ENCODE assay signal across 2 worm cellular contexts in genomic region chrIV:6905428-6905827, ce11.
TF ChIP-seq lines count a peak whose summit lies in the region.

No protein-coding gene starts in this region.

TF ChIP-seq in whole organism, L4 larva, 104 proteins besides CTCF, POLR2A, EP300 and RAD21 (continues in another document):
- TF ChIP-seq zfp-2 (tag; optimal IDR thresholded peaks at IDR 0.05; lab: Kevin White, UChicago) (no peak), lin-38 (GFP tag; IDR thresholded peaks at IDR 0.05; lab: Robert Waterston, UW) (peak; percentile 41; the same call in 1 of the 2 replicates), vab-7 (GFP tag; IDR thresholded peaks at IDR 0.05; lab: Robert Waterston, UW) (no peak), snpc-1.2 (GFP tag; IDR thresholded peaks at IDR 0.05; lab: Robert Waterston, UW) (peak; percentile 76; the same call in 1 of the 2 replicates), fos-1 (tag; optimal IDR thresholded peaks at IDR 0.05; lab: Kevin White, UChicago) (no peak), lim-7 (GFP tag; IDR thresholded peaks at IDR 0.05; lab: Robert Waterston, UW) (no peak), ces-1 (GFP tag; optimal IDR thresholded peaks at IDR 0.05; lab: Kevin White, UChicago) (no peak), ztf-11 (tag; optimal IDR thresholded peaks at IDR 0.05; lab: Kevin White, UChicago) (no peak), egl-43 (GFP tag; IDR thresholded peaks at IDR 0.05; lab: Robert Waterston, UW) (no peak), F37D6.2 (tag; optimal IDR thresholded peaks at IDR 0.05; lab: Kevin White, UChicago) (no peak), spr-3 (GFP tag; optimal IDR thresholded peaks at IDR 0.05; lab: Kevin White, UChicago) (no peak), nhr-42 (GFP tag; IDR thresholded peaks at IDR 0.05; lab: Robert Waterston, UW) (no peak), spr-1 (tag; optimal IDR thresholded peaks at IDR 0.05; lab: Kevin White, UChicago) (no peak), daf-16 (GFP tag; optimal IDR thresholded peaks at IDR 0.05; lab: Kevin White, UChicago) (no peak), daf-16 (tag; optimal IDR thresholded peaks at IDR 0.05; lab: Kevin White, UChicago) (no peak), pha-4 (GFP tag; IDR thresholded peaks at IDR 0.05; lab: Robert Waterston, UW) (0 out of 2 replicates have a peak, but pooled peaks have one; percentile 9), pha-4 (tag; optimal IDR thresholded peaks at IDR 0.05; lab: Kevin White, UChicago) (no peak), rbr-2 (tag; optimal IDR thresholded peaks at IDR 0.05; lab: Kevin White, UChicago) (no peak), unc-130 (GFP tag; optimal IDR thresholded peaks at IDR 0.05; lab: Kevin White, UChicago) (peak; percentile 5), aly-2 (tag; optimal IDR thresholded peaks at IDR 0.05; lab: Kevin White, UChicago) (no peak), ctbp-1 (GFP tag; IDR thresholded peaks at IDR 0.05; lab: Robert Waterston, UW) (no peak), unc-62 (GFP tag; optimal IDR thresholded peaks at IDR 0.05 in 1 of 2; lab: Kevin White, UChicago) (no peak), unc-62 (tag; optimal IDR thresholded peaks at IDR 0.05; lab: Kevin White, UChicago) (no peak), nhr-48 (tag; optimal IDR thresholded peaks at IDR 0.05; lab: Kevin White, UChicago) (no peak), attf-4 (tag; optimal IDR thresholded peaks at IDR 0.05; lab: Kevin White, UChicago) (no peak), unc-39 (tag; optimal IDR thresholded peaks at IDR 0.05; lab: Kevin White, UChicago) (no peak), lin-1 (GFP tag; IDR thresholded peaks at IDR 0.05; lab: Robert Waterston, UW) (no peak), lir-3 (tag; optimal IDR thresholded peaks at IDR 0.05; lab: Kevin White, UChicago) (no peak), arid-1 (GFP tag; conservative IDR thresholded peaks at IDR 0.05; lab: Robert Waterston, UW) (0 out of 2 replicates have a peak, but pooled peaks have one; percentile 44), daf-12 (tag; optimal IDR thresholded peaks at IDR 0.05; lab: Kevin White, UChicago) (no peak), Y75B8A.6 (GFP tag; IDR thresholded peaks at IDR 0.05; lab: Robert Waterston, UW) (no peak), F26F4.8 (GFP tag; conservative IDR thresholded peaks at IDR 0.05; lab: Robert Waterston, UW) (0 out of 2 replicates have a peak, but pooled peaks have one; percentile 16), egl-27 (tag; optimal IDR thresholded peaks at IDR 0.05; lab: Kevin White, UChicago) (no peak), D1046.2 (GFP tag; IDR thresholded peaks at IDR 0.05; lab: Robert Waterston, UW) (no peak), mep-1 (tag; optimal IDR thresholded peaks at IDR 0.05; lab: Kevin White, UChicago) (no peak), F44E2.7 (GFP tag; IDR thresholded peaks at IDR 0.05; lab: Robert Waterston, UW) (no peak), hlh-30 (tag; optimal IDR thresholded peaks at IDR 0.05; lab: Kevin White, UChicago; ENCODE audit: insufficient read depth) (no peak), lin-29 (GFP tag; IDR thresholded peaks at IDR 0.05; lab: Robert Waterston, UW) (no peak), zip-11 (GFP tag; IDR thresholded peaks at IDR 0.05; lab: Robert Waterston, UW) (no peak), tag-97 (GFP tag; IDR thresholded peaks at IDR 0.05; lab: Robert Waterston, UW) (no peak), ceh-32 (tag; optimal IDR thresholded peaks at IDR 0.05; lab: Kevin White, UChicago; ENCODE audit: poor library complexity) (no peak), dmd-9 (GFP tag; IDR thresholded peaks at IDR 0.05; lab: Robert Waterston, UW) (no peak), hmg-1.1 (GFP tag; IDR thresholded peaks at IDR 0.05; lab: Robert Waterston, UW) (no peak), ceh-62 (tag; optimal IDR thresholded peaks at IDR 0.05; lab: Kevin White, UChicago) (no peak), Y5F2A.4 (GFP tag; optimal IDR thresholded peaks at IDR 0.05; lab: Kevin White, UChicago) (no peak), dmd-8 (GFP tag; IDR thresholded peaks at IDR 0.05; lab: Robert Waterston, UW) (no peak), lin-13 (GFP tag; optimal IDR thresholded peaks at IDR 0.05; lab: Kevin White, UChicago) (no peak), aha-1 (tag; lab: Kevin White, UChicago) (no peak)

TF ChIP-seq in whole organism, young adult, 124 proteins besides CTCF, POLR2A, EP300 and RAD21 (continues in another document):
- peak; percentile 77 for TF ChIP-seq Y79H2A.3 (GFP tag; conservative IDR thresholded peaks at IDR 0.05; lab: Robert Waterston, UW)
- TF ChIP-seq athp-1 (tag; optimal IDR thresholded peaks at IDR 0.05; lab: Kevin White, UChicago), result peak; percentile 19
- peak; percentile 47 for TF ChIP-seq madf-8 (GFP tag; conservative IDR thresholded peaks at IDR 0.05; lab: Robert Waterston, UW)
- no peak for TF ChIP-seq aptf-3 (GFP tag; IDR thresholded peaks at IDR 0.05; lab: Robert Waterston, UW)
- TF ChIP-seq C06A6.2 (GFP tag; conservative IDR thresholded peaks at IDR 0.05; lab: Robert Waterston, UW), result no peak
- TF ChIP-seq xnd-1 (tag; optimal IDR thresholded peaks at IDR 0.05; lab: Kevin White, UChicago), result no peak
- no peak for TF ChIP-seq lag-1 (GFP tag; IDR thresholded peaks at IDR 0.05; lab: Robert Waterston, UW)
- TF ChIP-seq madf-3 (GFP tag; IDR thresholded peaks at IDR 0.05; lab: Robert Waterston, UW), result no peak
- TF ChIP-seq tbx-9 (tag; optimal IDR thresholded peaks at IDR 0.05; lab: Kevin White, UChicago; ENCODE audit: borderline replicate concordance), result no peak
- TF ChIP-seq F57A8.1 (GFP tag; optimal IDR thresholded peaks at IDR 0.05; lab: Kevin White, UChicago), result no peak
- 0 out of 2 replicates have a peak, but pooled peaks have one; percentile 33 for TF ChIP-seq C17E4.6 (GFP tag; IDR thresholded peaks at IDR 0.05; lab: Robert Waterston, UW)
- 0 out of 2 replicates have a peak, but pooled peaks have one; percentile 47 for TF ChIP-seq lin-26 (GFP tag; IDR thresholded peaks at IDR 0.05; lab: Robert Waterston, UW)
- TF ChIP-seq somi-1 (GFP tag; optimal IDR thresholded peaks at IDR 0.05; lab: Kevin White, UChicago), result no peak
- no peak for TF ChIP-seq hmg-1.2 (GFP tag; IDR thresholded peaks at IDR 0.05; lab: Robert Waterston, UW)
- no peak for TF ChIP-seq ets-4 (GFP tag; optimal IDR thresholded peaks at IDR 0.05; lab: Kevin White, UChicago)
- no peak for TF ChIP-seq cebp-1 (GFP tag; IDR thresholded peaks at IDR 0.05; lab: Robert Waterston, UW)
- TF ChIP-seq cebp-1 (tag; optimal IDR thresholded peaks at IDR 0.05; lab: Kevin White, UChicago), result peak; percentile 20
- peak; percentile 43; the same call in 1 of the 2 replicates for TF ChIP-seq B0019.2 (GFP tag; conservative IDR thresholded peaks at IDR 0.05; lab: Robert Waterston, UW)
- no peak for TF ChIP-seq dpff-1 (tag; optimal IDR thresholded peaks at IDR 0.05; lab: Kevin White, UChicago)
- peak; percentile 71 for TF ChIP-seq hrde-1 (tag; optimal IDR thresholded peaks at IDR 0.05; lab: Kevin White, UChicago; ENCODE audit: borderline replicate concordance)
- no peak for TF ChIP-seq ztf-26 (tag; optimal IDR thresholded peaks at IDR 0.05; lab: Kevin White, UChicago)
- no peak for TF ChIP-seq snpc-4 (GFP tag; optimal IDR thresholded peaks at IDR 0.05; lab: Kevin White, UChicago)
- peak in 1 of 4 experiments; percentile 59 for TF ChIP-seq snpc-4 (tag; optimal IDR thresholded peaks at IDR 0.05; lab: Kevin White, UChicago)
- no peak for TF ChIP-seq ztf-3 (GFP tag; optimal IDR thresholded peaks at IDR 0.05; lab: Kevin White, UChicago)
- peak; percentile 64 for TF ChIP-seq lin-54 (GFP tag; optimal IDR thresholded peaks at IDR 0.05; lab: Kevin White, UChicago)
- TF ChIP-seq chd-7 (tag; optimal IDR thresholded peaks at IDR 0.05; lab: Kevin White, UChicago), result no peak
- no peak for TF ChIP-seq bed-1 (GFP tag; IDR thresholded peaks at IDR 0.05; lab: Robert Waterston, UW)
- TF ChIP-seq ceh-91 (GFP tag; IDR thresholded peaks at IDR 0.05; lab: Robert Waterston, UW), result no peak
- 0 out of 2 replicates have a peak, but pooled peaks have one; percentile 21 for TF ChIP-seq hsf-1 (GFP tag; IDR thresholded peaks at IDR 0.05; lab: Robert Waterston, UW)
- TF ChIP-seq ztf-22 (GFP tag; optimal IDR thresholded peaks at IDR 0.05; lab: Kevin White, UChicago), result no peak
- no peak for TF ChIP-seq hlh-26 (GFP tag; conservative IDR thresholded peaks at IDR 0.05; lab: Robert Waterston, UW)
- peak; percentile 30 for TF ChIP-seq lsl-1 (GFP tag; optimal IDR thresholded peaks at IDR 0.05; lab: Kevin White, UChicago)
- TF ChIP-seq dox-1 (GFP tag; IDR thresholded peaks at IDR 0.05; lab: Robert Waterston, UW), result no peak; the same call in 1 of the 2 replicates
- TF ChIP-seq attf-3 (GFP tag; conservative IDR thresholded peaks at IDR 0.05; lab: Robert Waterston, UW), result no peak
- TF ChIP-seq F57C9.4 (tag; optimal IDR thresholded peaks at IDR 0.05; lab: Kevin White, UChicago), result no peak
- TF ChIP-seq F37B4.10 (GFP tag; IDR thresholded peaks at IDR 0.05; lab: Robert Waterston, UW), result no peak
- no peak for TF ChIP-seq ztf-25 (GFP tag; IDR thresholded peaks at IDR 0.05; lab: Robert Waterston, UW)
- TF ChIP-seq madf-6 (GFP tag; IDR thresholded peaks at IDR 0.05; lab: Robert Waterston, UW), result peak; percentile 64; the same call in 1 of the 2 replicates
- TF ChIP-seq F22D6.2 (tag; optimal IDR thresholded peaks at IDR 0.05; lab: Kevin White, UChicago), result no peak
- TF ChIP-seq nhr-80 (tag; optimal IDR thresholded peaks at IDR 0.05; lab: Kevin White, UChicago), result no peak
- 0 out of 2 replicates have a peak, but pooled peaks have one; percentile 5 for TF ChIP-seq nfya-2 (GFP tag; IDR thresholded peaks at IDR 0.05; lab: Robert Waterston, UW)
- no peak for TF ChIP-seq rec-8 (tag; optimal IDR thresholded peaks at IDR 0.05; lab: Kevin White, UChicago)
- TF ChIP-seq fkh-3 (tag; optimal IDR thresholded peaks at IDR 0.05; lab: Kevin White, UChicago), result no peak
- TF ChIP-seq B0336.3 (GFP tag; IDR thresholded peaks at IDR 0.05; lab: Robert Waterston, UW), result no peak
- no peak for TF ChIP-seq let-607 (tag; optimal IDR thresholded peaks at IDR 0.05; lab: Kevin White, UChicago)
- TF ChIP-seq ceh-27 (GFP tag; optimal IDR thresholded peaks at IDR 0.05; lab: Kevin White, UChicago), result no peak
- TF ChIP-seq F10E7.11 (tag; optimal IDR thresholded peaks at IDR 0.05; lab: Kevin White, UChicago), result no peak
- peak; percentile 46 for TF ChIP-seq D2030.7 (GFP tag; IDR thresholded peaks at IDR 0.05; lab: Robert Waterston, UW)
- peak; percentile 49 for TF ChIP-seq rcor-1 (GFP tag; IDR thresholded peaks at IDR 0.05; lab: Robert Waterston, UW)
- no peak for TF ChIP-seq efl-1 (GFP tag; optimal IDR thresholded peaks at IDR 0.05; lab: Kevin White, UChicago)
- TF ChIP-seq hmg-20 (GFP tag; IDR thresholded peaks at IDR 0.05; lab: Robert Waterston, UW), result no peak
- TF ChIP-seq tbp1 (GFP tag; optimal IDR thresholded peaks at IDR 0.05; lab: Kevin White, UChicago), result peak; percentile 13
- peak; percentile 41 for TF ChIP-seq F33H1.4 (GFP tag; IDR thresholded peaks at IDR 0.05; lab: Robert Waterston, UW)
- no peak for TF ChIP-seq zim-3 (tag; optimal IDR thresholded peaks at IDR 0.05; lab: Kevin White, UChicago)

Comparison
In these comparisons a context has a peak if more than half of its experiments do, and no peak if none do; other contexts are left out.
1. Of the 7 proteins assayed by ChIP-seq in both whole organism, young adult and whole organism, L4 larva: peak only in whole organism, young adult: F49E8.2; only in whole organism, L4 larva: none; in both: unc-130; in neither: 2; mixed calls (peak in some experiments, not most) for 3.